Worm (Caenorhabditis elegans): ENCODE data around the gene Y73B6BL.22.

DNA sequence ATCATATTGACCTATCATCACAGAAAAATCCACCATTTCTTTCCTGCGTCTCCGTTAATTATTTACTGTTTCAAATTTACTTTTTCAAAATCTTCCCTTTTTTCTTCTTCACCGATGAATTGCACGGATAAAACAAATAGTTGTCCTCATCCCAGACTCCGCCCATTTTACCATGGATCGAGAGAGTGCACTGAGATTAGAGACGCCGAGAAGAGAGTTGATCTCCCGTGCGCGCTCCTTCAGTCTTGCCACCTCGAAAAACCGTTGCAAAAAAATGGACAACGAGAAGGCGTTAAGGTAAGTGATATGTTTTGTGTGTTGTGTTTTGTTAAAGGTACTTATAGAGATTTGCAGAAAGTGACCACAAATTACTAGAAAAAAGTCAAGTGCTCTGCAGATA is 21.6 kb upstream of the Y73B6BL.22 start, which contains the start of gene dlc-5:
- TF ChIP-seq him-1 (tag; optimal IDR thresholded peaks at IDR 0.05) (no peak), W03F9.2 (tag; optimal IDR thresholded peaks at IDR 0.05) (no peak)

Measured in whole organism, L4/young adult.